Fruit fly (Drosophila melanogaster) whole organism, pupa: ENCODE measurements around the gene CG9799.

ENCODE experiments used
- CG10348 ChIP-seq: fragments of 200-800 bp; sonication (Bioruptor generic); IDR thresholded peaks from 2 replicates; pipeline ENCODE4 v1.3.6; 2022; ENCODE audit warnings: missing biosample characterization, missing genetic modification characterization
- CG12605 ChIP-seq: fragments of 200-800 bp; sonication (Bioruptor generic); IDR thresholded peaks from 2 replicates; pipeline ENCODE4 v1.3.6; 2022; ENCODE audit warnings: missing biosample characterization, missing genetic modification characterization
- CG13204 ChIP-seq: fragments of 200-800 bp; sonication (Bioruptor generic); optimal IDR thresholded peaks from 2 replicates; lab custom pipeline; 2018; ENCODE audit warnings: missing biosample characterization, mild to moderate bottlenecking, missing genetic modification characterization, moderate library complexity
- CG14655 ChIP-seq: fragments of 200-800 bp; sonication (Bioruptor generic); optimal IDR thresholded peaks from 3 replicates; lab custom pipeline; 2017; ENCODE audit warnings: mild to moderate bottlenecking, missing biosample characterization, missing genetic modification reagents, missing genetic modification characterization
- CG4496 ChIP-seq: fragments of 200-800 bp; sonication (Bioruptor generic); IDR thresholded peaks from 3 replicates; pipeline ENCODE4 v1.3.6; 2022; ENCODE audit warnings: missing biosample characterization, missing genetic modification characterization
- EcR ChIP-seq: fragments of 200-800 bp; sonication (Bioruptor generic); optimal IDR thresholded peaks from 3 replicates; lab custom pipeline; 2019; ENCODE audit warnings: missing biosample characterization, missing genetic modification characterization, mild to moderate bottlenecking, moderate library complexity, missing genetic modification reagents
- Ets98B ChIP-seq: fragments of 200-800 bp; sonication (Bioruptor generic); IDR thresholded peaks from 2 replicates; pipeline ENCODE4 v1.3.6; 2022; ENCODE audit warnings: missing biosample characterization, missing genetic modification characterization
- Pif1A ChIP-seq: fragments of 200-800 bp; sonication (Bioruptor generic); optimal IDR thresholded peaks from 3 replicates; lab custom pipeline; 2016; ENCODE audit warnings: missing biosample characterization, missing genetic modification characterization
- rn ChIP-seq: fragments of 200-800 bp; sonication (Bioruptor generic); IDR thresholded peaks from 2 replicates; pipeline ENCODE4 v1.3.6; 2022; ENCODE audit warnings: missing biosample characterization, missing genetic modification characterization

- no peak for TF ChIP-seq CG14655 (GFP tag; lab: Kevin White, UChicago)
- no peak for TF ChIP-seq CG10348 (GFP tag; lab: Robert Waterston, UW)
- no peak for TF ChIP-seq CG13204
- TF ChIP-seq CG4496 (GFP tag; lab: Robert Waterston, UW) = no peak
- TF ChIP-seq rn (GFP tag; lab: Robert Waterston, UW) = no peak
- TF ChIP-seq Ets98B (GFP tag; lab: Robert Waterston, UW) = no peak
- TF ChIP-seq CG12605 = no peak
- TF ChIP-seq EcR (GFP tag; lab: Kevin White, UChicago) = no peak
- no peak for TF ChIP-seq Pif1A (GFP tag; lab: Kevin White, UChicago)
Observed at dm6 chr3R:13369348-13369747, 19.2 kb downstream of the CG9799 start, which contains the start of gene CheA87a.
